Worm (Caenorhabditis elegans) whole organism, young adult: ENCODE data around the gene kars-1.
A peak's percentile ranks its signal among the peaks of the same experiment; 100 is the strongest.
"Not testable (repeated sequence)": the region's sequence is repeated elsewhere in the genome, so short reads cannot be mapped to it uniquely, and the experiment has no call there.

Experiments
- F33H1.4 ChIP-seq: fragments of 200-800 bp; sonication (Bioruptor generic); IDR thresholded peaks from 2 replicates; pipeline ENCODE4 v1.3.6; 2022; ENCODE audit warnings: missing genetic modification reagents, missing genetic modification characterization, missing compliant biosample characterization
- ceh-27 ChIP-seq: fragments of 200-800 bp; sonication (Bioruptor generic); optimal IDR thresholded peaks from 2 replicates; lab custom pipeline; 2018; ENCODE audit warnings: mild to moderate bottlenecking, missing genetic modification characterization, moderate library complexity, missing compliant biosample characterization
- dox-1 ChIP-seq: fragments of 200-800 bp; sonication (Bioruptor generic); IDR thresholded peaks from 2 replicates; pipeline ENCODE4 v1.3.6; 2022; ENCODE audit warnings: missing genetic modification reagents, missing genetic modification characterization, missing compliant biosample characterization
- egl-18 ChIP-seq: fragments of 200-800 bp; sonication (Bioruptor generic); IDR thresholded peaks from 2 replicates; pipeline ENCODE4 v1.3.6; 2022; ENCODE audit warnings: missing genetic modification reagents, missing genetic modification characterization, missing compliant biosample characterization
- lsl-1 ChIP-seq: fragments of 200-800 bp; sonication (Bioruptor generic); optimal IDR thresholded peaks from 2 replicates; lab custom pipeline; 2018; ENCODE audit warnings: mild to moderate bottlenecking, missing genetic modification characterization, moderate library complexity, missing compliant biosample characterization
- madf-6 ChIP-seq: fragments of 200-800 bp; sonication (Bioruptor generic); IDR thresholded peaks from 2 replicates; pipeline ENCODE4 v1.3.6; 2022; ENCODE audit warnings: missing genetic modification reagents, missing genetic modification characterization, missing compliant biosample characterization
- nfya-1 ChIP-seq: sonication (generic microtip); optimal IDR thresholded peaks from 2 replicates; lab custom pipeline; 2017; ENCODE audit warnings: antibody characterized with exemption, missing compliant biosample characterization, missing genetic modification characterization, borderline replicate concordance; ENCODE audit not compliant: insufficient read depth
- nfya-2 ChIP-seq: fragments of 200-800 bp; sonication (Bioruptor generic); IDR thresholded peaks from 2 replicates; pipeline ENCODE4 v1.3.6; 2022; ENCODE audit warnings: missing genetic modification reagents, missing genetic modification characterization, missing compliant biosample characterization
- pha-4 ChIP-seq: fragments of 150-350 bp; sonication (generic microtip); optimal IDR thresholded peaks from 2 replicates; lab custom pipeline; 2014; ENCODE audit warnings: missing biosample characterization, missing genetic modification reagents, missing genetic modification characterization
- ztf-22 ChIP-seq: fragments of 200-800 bp; sonication (Bioruptor generic); optimal IDR thresholded peaks from 2 replicates; lab custom pipeline; 2018; ENCODE audit warnings: mild to moderate bottlenecking, missing genetic modification characterization, moderate library complexity, missing compliant biosample characterization
- ztf-3 ChIP-seq: fragments of 200-800 bp; sonication (Bioruptor generic); optimal IDR thresholded peaks from 2 replicates; lab custom pipeline; 2018; ENCODE audit warnings: mild to moderate bottlenecking, missing genetic modification characterization, missing compliant biosample characterization

DNA sequence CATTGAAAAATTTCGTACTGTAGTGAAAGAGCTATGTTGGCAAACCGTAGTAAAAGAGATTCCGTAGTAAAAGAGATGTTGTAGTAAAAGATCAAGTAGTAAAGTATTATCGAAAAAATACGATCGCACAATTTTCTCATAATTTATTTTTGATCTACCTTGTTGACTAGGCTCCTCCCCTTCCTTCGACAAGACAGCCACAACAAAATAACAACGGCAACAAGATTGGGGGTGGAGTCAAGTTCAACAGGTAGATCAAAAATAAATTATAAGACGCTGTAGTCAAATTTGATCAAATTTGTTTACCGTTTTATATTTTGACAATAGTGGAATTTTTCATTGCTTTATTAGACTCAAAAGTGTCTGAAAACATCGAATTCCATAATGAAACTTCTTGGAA is 16.1 kb upstream of the kars-1 start:
- not testable (repeated sequence) for TF ChIP-seq nfya-1 (tag; lab: Kevin White, UChicago); ztf-3 (GFP tag; lab: Kevin White, UChicago); ztf-22 (GFP tag; lab: Kevin White, UChicago); lsl-1 (GFP tag; lab: Kevin White, UChicago); dox-1 (GFP tag; lab: Robert Waterston, UW); nfya-2; F33H1.4 (GFP tag; lab: Robert Waterston, UW); ceh-27 (GFP tag; lab: Kevin White, UChicago); pha-4; egl-18
- TF ChIP-seq madf-6: peak; percentile 73
